Fruit fly (Drosophila melanogaster) whole organism, pupa: Measurements from ENCODE around the gene Myo10A.

Source experiments
- CG10348 ChIP-seq: fragments of 200-800 bp; sonication (Bioruptor generic); IDR thresholded peaks from 2 replicates; pipeline ENCODE4 v1.3.6; 2022; ENCODE audit warnings: missing biosample characterization, missing genetic modification characterization
- CG13204 ChIP-seq: fragments of 200-800 bp; sonication (Bioruptor generic); optimal IDR thresholded peaks from 2 replicates; lab custom pipeline; 2018; ENCODE audit warnings: missing biosample characterization, mild to moderate bottlenecking, missing genetic modification characterization, moderate library complexity
- CG14655 ChIP-seq: fragments of 200-800 bp; sonication (Bioruptor generic); optimal IDR thresholded peaks from 3 replicates; lab custom pipeline; 2017; ENCODE audit warnings: mild to moderate bottlenecking, missing biosample characterization, missing genetic modification reagents, missing genetic modification characterization
- CG17806 ChIP-seq: fragments of 200-800 bp; sonication (Bioruptor generic); optimal IDR thresholded peaks from 2 replicates; lab custom pipeline; 2018; ENCODE audit warnings: missing biosample characterization, mild to moderate bottlenecking, missing genetic modification characterization, moderate library complexity
- CG34367 ChIP-seq: fragments of 200-800 bp; sonication (Bioruptor generic); optimal IDR thresholded peaks from 2 replicates; lab custom pipeline; 2018; ENCODE audit warnings: missing biosample characterization, mild to moderate bottlenecking, missing genetic modification characterization
- CG9948 ChIP-seq: fragments of 200-800 bp; sonication (Bioruptor generic); optimal IDR thresholded peaks from 2 replicates; lab custom pipeline; 2018; ENCODE audit warnings: missing biosample characterization, mild to moderate bottlenecking, missing genetic modification characterization, moderate library complexity
- D1 ChIP-seq: fragments of 200-800 bp; sonication (Bioruptor generic); optimal IDR thresholded peaks from 2 replicates; lab custom pipeline; 2018; ENCODE audit warnings: missing biosample characterization, mild to moderate bottlenecking, missing genetic modification characterization, moderate library complexity
- EcR ChIP-seq: fragments of 200-800 bp; sonication (Bioruptor generic); optimal IDR thresholded peaks from 3 replicates; lab custom pipeline; 2019; ENCODE audit warnings: missing biosample characterization, missing genetic modification characterization, mild to moderate bottlenecking, moderate library complexity, missing genetic modification reagents
- Ets98B ChIP-seq: fragments of 200-800 bp; sonication (Bioruptor generic); IDR thresholded peaks from 2 replicates; pipeline ENCODE4 v1.3.6; 2022; ENCODE audit warnings: missing biosample characterization, missing genetic modification characterization
- Pif1B ChIP-seq: fragments of 200-800 bp; sonication (Bioruptor generic); optimal IDR thresholded peaks from 3 replicates; lab custom pipeline; 2016; ENCODE audit warnings: missing biosample characterization, missing genetic modification characterization
- Snoo ChIP-seq: fragments of 200-800 bp; sonication (Bioruptor generic); optimal IDR thresholded peaks from 3 replicates; lab custom pipeline; 2017; ENCODE audit warnings: missing biosample characterization, mild to moderate bottlenecking, missing genetic modification characterization, inconsistent platforms
- fd96Ca ChIP-seq: fragments of 200-800 bp; sonication (Bioruptor generic); IDR thresholded peaks from 3 replicates; pipeline ENCODE4 v1.3.6; 2022; ENCODE audit warnings: missing biosample characterization, missing genetic modification characterization
- gl ChIP-seq: fragments of 200-800 bp; sonication (Bioruptor generic); optimal IDR thresholded peaks from 2 replicates; lab custom pipeline; 2018; ENCODE audit warnings: missing biosample characterization, mild to moderate bottlenecking, missing genetic modification characterization

- TF ChIP-seq CG13204 (GFP tag; lab: Kevin White, UChicago) (no peak), EcR (no peak), D1 (no peak), Pif1B (no peak), CG17806 (tag; lab: Kevin White, UChicago) (no peak), CG34367 (tag; lab: Kevin White, UChicago) (no peak), Snoo (tag; lab: Kevin White, UChicago) (no peak), Ets98B (GFP tag; lab: Robert Waterston, UW) (no peak), CG9948 (no peak), fd96Ca (GFP tag; lab: Robert Waterston, UW) (no peak), CG10348 (GFP tag; lab: Robert Waterston, UW) (no peak), CG14655 (GFP tag; lab: Kevin White, UChicago) (no peak), gl (tag; lab: Kevin White, UChicago) (no peak)
These were observed 8.5 kb upstream of the Myo10A start for dm6 chrX:10922178-10922577.
